Worm (Caenorhabditis elegans) whole organism, midembryonic: ENCODE measurements around the gene F10C2.4.
A peak's percentile ranks its signal among the peaks of the same experiment; 100 is the strongest.
"Not testable (repeated sequence)": the region's sequence is repeated elsewhere in the genome, so short reads cannot be mapped to it uniquely, and the experiment has no call there.

Source experiments
- T22C8.4 ChIP-seq: fragments of 200-800 bp; sonication (Bioruptor generic); IDR thresholded peaks from 2 replicates; pipeline ENCODE4 v1.3.6; 2022; ENCODE audit warnings: missing genetic modification characterization, missing compliant biosample characterization
- cog-1 ChIP-seq: sonication (generic microtip); optimal IDR thresholded peaks from 2 replicates; lab custom pipeline; 2016; ENCODE audit warnings: missing genetic modification characterization, missing compliant biosample characterization
- flt-1 ChIP-seq: fragments of 200-800 bp; sonication (Bioruptor generic); IDR thresholded peaks from 2 replicates; pipeline ENCODE4 v1.3.6; 2022; ENCODE audit warnings: missing genetic modification characterization, missing compliant biosample characterization
- klf-2 ChIP-seq: fragments of 200-800 bp; sonication (Bioruptor generic); conservative IDR thresholded peaks from 2 replicates; pipeline ENCODE4 v1.3.6; 2022; ENCODE audit warnings: missing genetic modification reagents, missing genetic modification characterization, missing compliant biosample characterization
- med-1 ChIP-seq: sonication (generic microtip); optimal IDR thresholded peaks from 2 replicates; lab custom pipeline; 2017; ENCODE audit warnings: missing genetic modification characterization, mild to moderate bottlenecking, missing compliant biosample characterization, antibody characterized with exemption, missing genetic modification reagents; ENCODE audit not compliant: insufficient read depth
- ref-1 ChIP-seq: fragments of 200-800 bp; sonication (Bioruptor generic); conservative IDR thresholded peaks from 2 replicates; pipeline ENCODE4 v1.3.6; 2022; ENCODE audit warnings: missing genetic modification reagents, missing genetic modification characterization, missing compliant biosample characterization
- tab-1 ChIP-seq: fragments of 200-800 bp; sonication (Bioruptor generic); IDR thresholded peaks from 2 replicates; pipeline ENCODE4 v1.3.6; 2022; ENCODE audit warnings: missing genetic modification characterization, missing compliant biosample characterization
- ztf-23 ChIP-seq: fragments of 200-800 bp; sonication (Bioruptor generic); IDR thresholded peaks from 2 replicates; pipeline ENCODE4 v1.3.6; 2022; ENCODE audit warnings: missing genetic modification reagents, missing genetic modification characterization, missing compliant biosample characterization
- ztf-29 ChIP-seq: fragments of 200-800 bp; sonication (Bioruptor generic); IDR thresholded peaks from 2 replicates; pipeline ENCODE4 v1.3.6; 2022; ENCODE audit warnings: missing genetic modification reagents, missing genetic modification characterization, missing compliant biosample characterization

F10C2.4 gene

DNA sequence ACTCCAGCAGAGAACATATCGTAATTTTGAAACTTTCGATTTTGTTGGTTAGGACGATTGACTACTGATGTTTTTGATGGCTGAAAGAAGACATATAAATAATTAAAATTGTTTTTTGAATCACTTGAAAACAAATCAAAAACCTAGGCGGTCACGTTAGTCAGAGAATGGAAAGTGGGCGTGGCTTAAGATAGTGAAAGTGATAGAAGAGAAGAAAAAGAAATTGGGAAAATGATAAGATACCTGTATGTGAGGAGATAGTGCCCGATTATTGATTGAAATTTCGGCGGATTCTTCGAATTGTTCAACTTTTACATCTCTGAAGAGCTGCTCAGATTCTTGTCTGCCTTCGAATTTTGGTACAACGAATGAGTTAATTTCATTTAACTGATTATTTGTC, 29.7 kb upstream of the F10C2.4 start:
- TF ChIP-seq klf-2 (GFP tag; lab: Robert Waterston, UW) (no peak), tab-1 (GFP tag; lab: Robert Waterston, UW) (no peak), T22C8.4 (GFP tag; lab: Robert Waterston, UW) (no peak), cog-1 (tag; lab: Kevin White, UChicago) (no peak), ztf-23 (no peak), ztf-29 (GFP tag; lab: Robert Waterston, UW) (no peak), med-1 (GFP tag; lab: Kevin White, UChicago) (no peak), ref-1 (GFP tag; lab: Robert Waterston, UW) (no peak), flt-1 (GFP tag; lab: Robert Waterston, UW) (no peak)

DNA sequence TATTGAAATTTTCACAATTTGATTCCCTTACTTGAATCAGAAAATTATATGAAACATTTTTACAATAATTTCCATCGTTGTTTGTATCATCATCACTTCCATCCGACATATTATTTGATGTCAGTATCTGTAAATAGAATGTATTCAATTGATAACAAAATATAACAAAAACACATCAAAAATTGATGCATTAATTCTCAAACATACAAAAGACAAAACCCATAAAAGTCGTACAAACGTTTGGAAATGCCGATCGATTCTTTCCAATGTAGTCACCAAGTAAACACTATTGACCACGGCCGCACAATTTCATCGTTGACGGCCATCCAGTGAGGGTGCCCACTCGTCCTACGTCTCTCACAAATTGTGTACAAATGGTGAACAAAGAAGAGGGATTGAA, 28.1 kb upstream of the F10C2.4 start, which contains the start of gene add-2:
TSS of gene add-2 (minus strand) at position 109 of the 400 bp plus-strand sequence.
- TF ChIP-seq ztf-29 (GFP tag; lab: Robert Waterston, UW) (no peak), ref-1 (GFP tag; lab: Robert Waterston, UW) (no peak), med-1 (GFP tag; lab: Kevin White, UChicago) (no peak), klf-2 (GFP tag; lab: Robert Waterston, UW) (no peak), flt-1 (GFP tag; lab: Robert Waterston, UW) (no peak), cog-1 (tag; lab: Kevin White, UChicago) (no peak), tab-1 (GFP tag; lab: Robert Waterston, UW) (no peak), T22C8.4 (GFP tag; lab: Robert Waterston, UW) (no peak), ztf-23 (no peak)

DNA sequence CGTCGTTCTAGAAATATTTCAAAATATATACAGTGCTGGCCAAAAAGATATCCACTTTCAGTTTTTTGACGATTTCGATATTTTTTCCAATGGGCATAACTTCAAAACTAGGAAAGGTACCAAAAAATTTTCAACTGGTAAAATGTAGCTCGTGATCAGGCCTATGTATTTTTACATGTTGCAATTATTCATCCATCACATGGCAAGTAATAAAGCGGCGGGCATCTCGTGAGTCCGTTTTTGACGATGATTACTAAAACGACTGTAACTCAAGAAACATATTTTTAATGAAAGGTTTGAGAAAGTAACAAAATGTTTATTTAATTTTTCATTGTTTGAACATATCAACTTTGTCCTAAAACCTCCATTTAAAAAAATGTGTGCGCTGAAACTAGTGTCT, 21.3 kb upstream of the F10C2.4 start, which contains the start of gene F10C2.3:
TSS of gene F10C2.3 (plus strand) at position 301 of the 400 bp plus-strand sequence.
- not testable (repeated sequence) for TF ChIP-seq cog-1 (tag; lab: Kevin White, UChicago); klf-2 (GFP tag; lab: Robert Waterston, UW); med-1 (GFP tag; lab: Kevin White, UChicago)

DNA sequence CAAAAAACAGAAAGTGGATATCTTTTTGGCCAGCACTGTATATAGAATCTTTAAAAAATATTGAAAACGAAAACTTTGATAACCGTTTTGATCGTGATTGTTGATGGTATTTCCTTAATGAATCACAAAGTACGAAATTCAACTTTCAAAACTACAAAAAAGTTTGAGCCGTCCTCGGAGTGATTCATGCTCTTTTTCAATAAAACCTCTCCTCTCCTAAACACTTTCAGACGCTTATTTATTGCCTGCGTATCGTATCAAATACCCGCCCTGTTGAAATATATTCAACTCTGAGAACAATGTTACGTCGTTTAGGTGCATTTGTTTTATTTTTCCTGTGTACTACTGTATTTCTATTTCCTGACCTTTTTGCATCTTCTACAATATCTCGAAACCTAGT, 20.4 kb upstream of the F10C2.4 start:
- TF ChIP-seq tab-1 (GFP tag; lab: Robert Waterston, UW) (no peak), klf-2 (GFP tag; lab: Robert Waterston, UW) (no peak), flt-1 (GFP tag; lab: Robert Waterston, UW) (no peak), cog-1 (tag; lab: Kevin White, UChicago) (no peak), T22C8.4 (GFP tag; lab: Robert Waterston, UW) (no peak), ztf-29 (GFP tag; lab: Robert Waterston, UW) (no peak), ref-1 (GFP tag; lab: Robert Waterston, UW) (no peak)

DNA sequence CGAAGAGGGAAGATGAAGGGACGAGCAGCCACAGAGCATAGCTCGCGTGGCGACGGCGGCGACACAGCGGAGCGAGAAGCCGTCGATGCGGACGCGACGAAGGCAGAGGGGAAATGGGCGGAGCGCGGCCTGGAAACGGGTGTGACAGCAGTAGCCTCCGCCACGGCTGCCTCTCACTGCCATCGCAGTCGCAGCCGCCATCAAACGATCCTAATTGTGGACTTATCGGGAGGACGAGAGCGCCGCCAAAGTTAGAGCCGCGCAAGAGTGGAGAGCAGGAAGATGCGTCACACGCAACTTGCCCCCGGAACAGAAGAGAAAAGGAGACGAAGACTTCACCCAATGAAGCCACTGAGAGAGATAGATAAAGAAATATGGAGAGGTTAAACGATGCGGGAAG, 17.1 kb upstream of the F10C2.4 start:
- TF ChIP-seq klf-2 (GFP tag; lab: Robert Waterston, UW) (no peak), T22C8.4 (GFP tag; lab: Robert Waterston, UW) (no peak), med-1 (GFP tag; lab: Kevin White, UChicago) (no peak), cog-1 (tag; lab: Kevin White, UChicago) (no peak), tab-1 (GFP tag; lab: Robert Waterston, UW) (peak; percentile 30; the same call in 1 of the 2 replicates), ztf-23 (no peak)

DNA sequence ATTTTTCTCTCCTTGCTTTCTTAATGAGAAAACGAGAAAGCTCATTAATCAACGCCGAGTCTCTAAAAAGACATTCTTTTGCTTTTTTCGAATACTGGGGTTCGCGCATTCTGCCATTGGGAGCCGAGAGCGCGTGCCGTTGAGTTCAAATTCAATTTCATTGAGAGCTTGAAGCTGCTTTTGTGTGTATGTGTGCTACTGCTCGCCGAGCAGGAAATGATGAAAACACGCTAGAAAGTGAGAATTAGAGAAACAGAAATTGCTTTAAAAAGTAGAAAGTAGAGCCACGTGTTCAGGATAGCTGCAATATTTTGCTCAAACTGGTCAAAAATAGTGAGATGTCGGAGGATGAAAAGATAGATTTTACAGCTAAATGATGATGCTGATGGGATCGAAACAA, 15.7 kb upstream of the F10C2.4 start:
- no peak for TF ChIP-seq klf-2 (GFP tag; lab: Robert Waterston, UW)
- TF ChIP-seq flt-1 (GFP tag; lab: Robert Waterston, UW), result no peak
- TF ChIP-seq ref-1 (GFP tag; lab: Robert Waterston, UW), result no peak
- no peak for TF ChIP-seq tab-1 (GFP tag; lab: Robert Waterston, UW)
- no peak for TF ChIP-seq ztf-23
- TF ChIP-seq cog-1 (tag; lab: Kevin White, UChicago), result no peak
- no peak for TF ChIP-seq T22C8.4 (GFP tag; lab: Robert Waterston, UW)
- TF ChIP-seq med-1 (GFP tag; lab: Kevin White, UChicago), result no peak
- TF ChIP-seq ztf-29 (GFP tag; lab: Robert Waterston, UW), result no peak

DNA sequence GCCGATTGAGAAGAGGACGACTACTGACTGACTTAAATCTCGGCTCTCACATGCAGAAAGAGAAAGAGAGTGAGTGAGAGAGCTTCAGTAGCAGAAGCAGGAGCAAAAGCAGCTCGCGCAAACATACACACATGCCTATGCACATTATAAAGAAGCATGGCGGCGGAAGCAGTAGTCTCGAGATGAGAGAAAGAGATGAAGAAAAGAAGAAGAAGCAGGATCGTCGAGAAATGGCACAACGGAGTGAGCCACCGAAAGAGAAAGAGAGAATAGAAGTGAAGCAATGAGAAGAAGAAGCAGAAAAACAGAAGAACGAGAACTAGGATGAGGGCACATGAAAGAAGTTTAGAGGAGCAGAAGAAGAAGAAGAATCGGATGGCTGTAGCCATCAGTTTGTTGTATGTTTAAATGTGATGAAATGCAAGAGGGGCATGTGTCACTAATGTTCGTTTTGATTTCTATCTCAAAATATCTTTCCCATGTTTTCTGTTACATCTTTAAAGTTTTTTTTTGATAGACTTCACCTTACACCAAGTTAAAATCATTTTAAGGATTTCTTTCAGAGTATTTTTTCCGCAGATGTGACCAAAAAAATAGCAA, 14.4 kb upstream of the F10C2.4 start:
- TF ChIP-seq ztf-29 (GFP tag; lab: Robert Waterston, UW) (no peak), T22C8.4 (GFP tag; lab: Robert Waterston, UW) (no peak), cog-1 (tag; lab: Kevin White, UChicago) (no peak), ref-1 (GFP tag; lab: Robert Waterston, UW) (no peak), ztf-23 (no peak), klf-2 (GFP tag; lab: Robert Waterston, UW) (no peak), med-1 (GFP tag; lab: Kevin White, UChicago) (no peak), flt-1 (GFP tag; lab: Robert Waterston, UW) (no peak), tab-1 (GFP tag; lab: Robert Waterston, UW) (no peak)

DNA sequence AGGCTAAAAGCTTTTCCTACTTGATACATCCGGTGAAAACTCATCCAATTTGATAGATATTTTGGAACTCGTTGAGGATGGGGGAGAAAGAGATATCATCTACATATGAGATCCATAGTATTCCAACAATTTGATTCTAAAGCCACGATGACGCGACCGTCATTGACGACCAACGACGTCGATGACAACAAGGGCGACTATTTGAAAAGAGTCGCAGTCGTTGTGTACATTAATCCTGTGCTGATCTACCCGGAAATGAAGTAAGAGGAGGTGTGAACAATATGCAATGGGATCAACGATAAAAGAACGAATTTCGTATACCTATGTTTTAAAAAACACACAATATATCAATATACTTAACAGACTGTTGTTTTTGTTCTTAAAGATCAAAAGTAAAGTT, 13.2 kb upstream of the F10C2.4 start:
- TF ChIP-seq T22C8.4 (GFP tag; lab: Robert Waterston, UW) (no peak), flt-1 (GFP tag; lab: Robert Waterston, UW) (no peak), klf-2 (GFP tag; lab: Robert Waterston, UW) (no peak), cog-1 (tag; lab: Kevin White, UChicago) (no peak), ref-1 (GFP tag; lab: Robert Waterston, UW) (no peak)

DNA sequence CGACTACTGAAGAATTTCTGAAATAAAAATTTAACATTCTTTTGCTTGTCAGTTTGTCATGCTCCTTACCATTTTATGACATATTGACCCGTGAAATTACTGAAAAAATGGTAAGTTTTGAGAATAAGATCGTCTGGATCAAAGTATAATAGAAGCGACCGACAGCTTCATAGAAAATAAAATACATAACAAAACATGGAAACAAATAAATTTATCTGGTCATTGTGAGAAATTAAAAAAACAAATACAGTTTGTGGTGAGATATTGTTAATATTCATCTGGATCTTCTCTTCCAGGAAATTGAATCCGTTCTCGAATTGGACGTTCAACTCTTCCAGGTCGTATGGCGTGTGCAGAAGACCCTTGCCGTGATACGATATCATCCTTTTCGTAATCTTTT, 9.3 kb upstream of the F10C2.4 start, which contains the start of gene pkc-1:
TSS of gene pkc-1 (minus strand) at position 101 of the 400 bp plus-strand sequence.
- no peak for TF ChIP-seq klf-2 (GFP tag; lab: Robert Waterston, UW)
- TF ChIP-seq cog-1 (tag; lab: Kevin White, UChicago), result no peak
- TF ChIP-seq med-1 (GFP tag; lab: Kevin White, UChicago), result no peak
- no peak for TF ChIP-seq T22C8.4 (GFP tag; lab: Robert Waterston, UW)
- TF ChIP-seq ztf-23, result no peak
- no peak for TF ChIP-seq tab-1 (GFP tag; lab: Robert Waterston, UW)
- no peak for TF ChIP-seq ref-1 (GFP tag; lab: Robert Waterston, UW)
- TF ChIP-seq flt-1 (GFP tag; lab: Robert Waterston, UW), result no peak
- TF ChIP-seq ztf-29 (GFP tag; lab: Robert Waterston, UW), result no peak
